Worm (Caenorhabditis elegans) whole organism, L4/young adult: ENCODE data around the gene egas-2.

Source experiments
- dao-5 ChIP-seq: sonication (generic microtip); optimal IDR thresholded peaks from 2 replicates; lab custom pipeline; 2016; ENCODE audit warnings: missing genotype, missing genetic modification characterization, moderate library complexity, missing compliant biosample characterization
- him-1 ChIP-seq: sonication (generic microtip); optimal IDR thresholded peaks from 2 replicates; lab custom pipeline; 2016; ENCODE audit warnings: missing genotype, missing genetic modification reagents, missing genetic modification characterization, missing compliant biosample characterization

ce11 chrV:18613164-18613563 lies 37.0 kb upstream of the egas-2 start:
- TF ChIP-seq him-1 (no peak), dao-5 (tag; lab: Kevin White, UChicago) (no peak)
